Worm (Caenorhabditis elegans): ENCODE data around the gene srw-135.

DNA sequence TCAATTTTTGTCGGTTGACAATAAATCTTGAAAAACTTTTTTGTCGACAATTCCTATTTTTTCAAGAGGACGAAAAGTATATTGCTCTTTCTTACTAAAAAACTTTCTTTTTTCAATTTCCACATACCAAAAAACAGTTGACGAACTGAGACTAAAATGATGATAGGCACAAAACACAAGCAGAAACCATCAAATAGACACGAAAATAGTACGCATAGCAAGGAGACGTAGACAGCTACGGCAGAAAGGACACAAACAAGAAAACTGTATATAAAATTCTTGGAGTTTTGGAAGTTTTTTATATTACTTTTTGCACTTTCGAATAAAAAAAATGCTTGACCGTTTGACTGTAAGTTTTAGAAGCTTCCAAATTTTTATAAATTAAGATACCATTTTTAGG is 2.9 kb upstream of the srw-135 start, which contains the start of gene K12D9.1:
- TF ChIP-seq lin-13 (tag; optimal IDR thresholded peaks at IDR 0.05) (no peak), pha-4 (tag; optimal IDR thresholded peaks at IDR 0.05) (no peak), M03D4.4 (tag; optimal IDR thresholded peaks at IDR 0.05) (no peak), snpc-4 (tag; optimal IDR thresholded peaks at IDR 0.05) (no peak), lsy-2 (tag; optimal IDR thresholded peaks at IDR 0.05) (no peak), elt-3 (tag; optimal IDR thresholded peaks at IDR 0.05) (no peak), mab-5 (tag; optimal IDR thresholded peaks at IDR 0.05) (no peak), unc-39 (tag; optimal IDR thresholded peaks at IDR 0.05) (no peak), flh-1 (GFP tag; optimal IDR thresholded peaks at IDR 0.05) (no peak), ceh-43 (GFP tag; optimal IDR thresholded peaks at IDR 0.05) (no peak), unc-62 (GFP tag; optimal IDR thresholded peaks at IDR 0.05) (no peak), cnd-1 (tag; optimal IDR thresholded peaks at IDR 0.05) (no peak)

Measured in whole organism, mixed stage, embryonic.